Fruit fly (Drosophila melanogaster): Measurements from ENCODE around the gene Ccdc85.

DNA sequence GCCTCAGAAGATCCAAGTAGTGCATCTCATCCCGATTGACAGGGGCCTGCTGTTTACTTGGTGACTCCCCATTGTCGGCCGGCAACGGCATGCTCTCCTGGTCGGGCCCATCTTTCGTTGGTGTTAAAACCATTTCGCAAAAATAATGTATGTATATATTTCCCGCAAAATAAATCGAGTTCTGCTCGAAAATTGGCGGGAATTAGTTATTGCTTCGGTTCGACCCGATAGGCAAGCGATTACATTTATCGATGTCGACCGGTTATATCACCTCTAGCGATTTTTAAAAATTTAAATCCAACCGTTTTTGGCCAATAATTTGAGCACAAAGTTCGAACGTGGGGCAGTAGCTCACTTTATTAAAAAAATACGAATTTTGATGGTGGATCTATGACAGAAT is 29.6 kb upstream of the Ccdc85 start, which contains the start of gene Ts:
- TF ChIP-seq ttk (optimal IDR thresholded peaks at IDR 0.05) (no peak), psq (optimal IDR thresholded peaks at IDR 0.05) (no peak), h (optimal IDR thresholded peaks at IDR 0.05) (no peak), Sin3A (optimal IDR thresholded peaks at IDR 0.05) (no peak)
